Worm (Caenorhabditis elegans): ENCODE data around the gene Y69A2AR.51.
A peak's percentile ranks its signal among the peaks of the same experiment; 100 is the strongest.

Gene Y69A2AR.51

DNA sequence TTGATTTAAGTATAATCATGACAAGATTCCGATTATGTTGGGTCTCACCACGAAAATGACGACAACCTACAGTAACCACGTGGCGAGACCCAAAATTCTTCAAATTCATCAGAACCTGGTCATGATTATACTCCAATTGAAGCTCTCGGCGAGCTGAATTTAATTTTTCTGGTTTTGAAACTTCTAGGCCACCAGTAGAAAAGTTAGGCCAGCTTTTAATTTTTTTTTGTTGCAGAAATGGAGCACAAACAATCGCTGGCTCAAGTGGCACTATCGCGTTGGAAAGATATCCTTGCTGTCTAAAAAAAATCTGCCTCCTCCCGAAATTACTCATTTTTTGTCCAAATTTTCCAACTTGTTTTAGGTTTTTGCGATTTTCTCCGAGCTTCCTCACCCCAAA, 34.4 kb downstream of the Y69A2AR.51 start:
- TF ChIP-seq ama-1 (optimal IDR thresholded peaks at IDR 0.05) (no peak), aha-1 (tag) (peak; percentile 91), nhr-41 (GFP tag; IDR thresholded peaks at IDR 0.05) (no peak), Y48G9A.11 (GFP tag; IDR thresholded peaks at IDR 0.05) (no peak)

- TF ChIP-seq sdz-12 (GFP tag; optimal IDR thresholded peaks at IDR 0.05) (peak; percentile 11), ceh-62 (tag; optimal IDR thresholded peaks at IDR 0.05) (no peak), hlh-30 (tag; optimal IDR thresholded peaks at IDR 0.05; ENCODE audit: insufficient read depth) (no peak), Y48G9A.11 (GFP tag; IDR thresholded peaks at IDR 0.05) (peak; percentile 72), daf-8 (GFP tag; IDR thresholded peaks at IDR 0.05) (no peak), D1046.2 (GFP tag; IDR thresholded peaks at IDR 0.05) (0 out of 2 replicates have a peak, but pooled peaks have one; percentile 27), aha-1 (tag) (peak; percentile 47), mes-2 (tag; optimal IDR thresholded peaks at IDR 0.05; ENCODE audit: poor library complexity, severe bottlenecking) (peak; percentile 3), lin-38 (GFP tag; IDR thresholded peaks at IDR 0.05) (peak; percentile 41), madf-9 (GFP tag; conservative IDR thresholded peaks at IDR 0.05) (no peak), daf-16 (GFP tag; optimal IDR thresholded peaks at IDR 0.05) (no peak), daf-16 (tag; optimal IDR thresholded peaks at IDR 0.05) (peak; percentile 5), ama-1 (optimal IDR thresholded peaks at IDR 0.05) (peak; percentile 4), T20F7.1 (GFP tag; optimal IDR thresholded peaks at IDR 0.05) (peak; percentile 37), ztf-7 (tag; optimal IDR thresholded peaks at IDR 0.05) (no peak), fkh-10 (GFP tag; optimal IDR thresholded peaks at IDR 0.05) (no peak), mep-1 (tag; optimal IDR thresholded peaks at IDR 0.05) (peak; percentile 48), zfp-3 (GFP tag; conservative IDR thresholded peaks at IDR 0.05) (0 out of 2 replicates have a peak, but pooled peaks have one; percentile 40), unc-130 (GFP tag; optimal IDR thresholded peaks at IDR 0.05) (peak; percentile 27)
These were observed 35.4 kb downstream of the Y69A2AR.51 start, which contains the start of gene vamp-7 for ce11 chrIV:2607513-2608101. vamp-7 (plus strand) TSS chrIV:2608051.

DNA sequence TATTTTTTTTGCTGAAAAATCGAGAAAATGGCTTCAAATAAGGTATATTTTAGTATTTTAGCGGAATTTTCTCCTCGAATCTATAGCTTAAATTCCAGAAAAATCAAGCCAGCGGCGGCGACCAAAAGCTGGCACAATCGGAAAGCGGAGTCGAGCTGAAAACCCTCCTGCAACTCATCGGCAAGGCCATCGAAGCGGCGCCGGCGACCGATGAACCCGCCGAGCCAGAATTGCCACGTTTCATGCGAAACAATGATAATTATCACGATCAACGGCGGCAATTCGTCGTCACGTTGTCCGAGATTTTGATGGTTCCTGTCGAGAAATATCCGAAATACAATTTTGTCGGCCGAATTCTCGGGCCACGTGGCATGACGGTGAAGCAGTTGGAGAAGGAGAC, 38.2 kb downstream of the Y69A2AR.51 start, which contains the start of gene Y69A2AR.32:
Gene Y69A2AR.32, plus strand, starts transcription at position 28 of the 400 bp plus-strand sequence.
- TF ChIP-seq F49E8.2 (tag; optimal IDR thresholded peaks at IDR 0.05; ENCODE audit: borderline replicate concordance) (no peak), saeg-2 (GFP tag; IDR thresholded peaks at IDR 0.05) (no peak), egl-43 (GFP tag; IDR thresholded peaks at IDR 0.05) (peak; percentile 26; the same call in 1 of the 2 replicates), set-16 (GFP tag; IDR thresholded peaks at IDR 0.05) (peak; percentile 78)

- peak; percentile 94 for TF ChIP-seq Y48G9A.11 (GFP tag; IDR thresholded peaks at IDR 0.05)
- peak; percentile 29 for TF ChIP-seq ceh-28 (tag; optimal IDR thresholded peaks at IDR 0.05)
- peak; percentile 45 for TF ChIP-seq T20F7.1 (GFP tag; optimal IDR thresholded peaks at IDR 0.05)
- no peak for TF ChIP-seq F10B5.3 (tag; optimal IDR thresholded peaks at IDR 0.05)
These were observed 38.8 kb downstream of the Y69A2AR.51 start for ce11 chrIV:2610974-2611373.

ce11 chrIV:2613011-2613503, 40.9 kb downstream of the Y69A2AR.51 start, which contains the start of gene Y69A2AR.28:
Y69A2AR.28 (minus strand) TSS chrIV:2613061.
- TF ChIP-seq rbr-2 (tag; optimal IDR thresholded peaks at IDR 0.05) (no peak), lin-39 (tag; optimal IDR thresholded peaks at IDR 0.05) (no peak), R02D3.7 (tag; optimal IDR thresholded peaks at IDR 0.05) (no peak), mes-2 (tag; optimal IDR thresholded peaks at IDR 0.05; ENCODE audit: poor library complexity, severe bottlenecking) (peak; percentile 12), dpl-1 (GFP tag; optimal IDR thresholded peaks at IDR 0.05) (peak; percentile 32), lin-38 (GFP tag; IDR thresholded peaks at IDR 0.05) (peak; percentile 55), F37D6.2 (tag; optimal IDR thresholded peaks at IDR 0.05) (no peak), lsy-2 (tag; optimal IDR thresholded peaks at IDR 0.05) (no peak), mxl-2 (GFP tag; conservative IDR thresholded peaks at IDR 0.05) (no peak), vab-7 (GFP tag; IDR thresholded peaks at IDR 0.05) (no peak), hlh-30 (tag; optimal IDR thresholded peaks at IDR 0.05; ENCODE audit: insufficient read depth) (no peak), F26F4.8 (GFP tag; conservative IDR thresholded peaks at IDR 0.05) (no peak), lir-3 (tag; optimal IDR thresholded peaks at IDR 0.05) (no peak), aha-1 (tag) (peak; percentile 5)
